Worm (Caenorhabditis elegans): ENCODE measurements around the gene F12A10.1.

F12A10.1 gene

ce11 chrII:5463692-5464300 is 32.5 kb upstream of the F12A10.1 start (continued):
- TF ChIP-seq set-16 (GFP tag; IDR thresholded peaks at IDR 0.05) (no peak), lsy-2 (tag; optimal IDR thresholded peaks at IDR 0.05) (peak in 1 of 2 experiments; percentile 10), ceh-62 (tag; optimal IDR thresholded peaks at IDR 0.05) (no peak), unc-62 (GFP tag; optimal IDR thresholded peaks at IDR 0.05 in 1 of 2) (peak in 1 of 2 experiments; percentile 56), unc-62 (tag; optimal IDR thresholded peaks at IDR 0.05) (no peak), duxl-1 (tag; optimal IDR thresholded peaks at IDR 0.05; ENCODE audit: poor library complexity) (no peak), pha-4 (GFP tag; IDR thresholded peaks at IDR 0.05) (no peak), pha-4 (tag; optimal IDR thresholded peaks at IDR 0.05) (no peak), ZK546.5 (tag; optimal IDR thresholded peaks at IDR 0.05) (no peak), Y48G9A.11 (GFP tag; IDR thresholded peaks at IDR 0.05) (no peak), madf-5 (GFP tag; IDR thresholded peaks at IDR 0.05) (no peak), F37D6.2 (tag; optimal IDR thresholded peaks at IDR 0.05) (no peak), Y75B8A.6 (GFP tag; IDR thresholded peaks at IDR 0.05) (no peak), hlh-11 (tag; optimal IDR thresholded peaks at IDR 0.05) (peak; percentile 40), unc-39 (tag; optimal IDR thresholded peaks at IDR 0.05) (no peak), lin-39 (tag; optimal IDR thresholded peaks at IDR 0.05) (no peak), nhr-28 (tag; optimal IDR thresholded peaks at IDR 0.05) (peak; percentile 48), tra-1 (GFP tag; IDR thresholded peaks at IDR 0.05) (no peak), Y5F2A.4 (GFP tag; optimal IDR thresholded peaks at IDR 0.05) (no peak), zip-11 (GFP tag; IDR thresholded peaks at IDR 0.05) (no peak), F26F4.8 (GFP tag; conservative IDR thresholded peaks at IDR 0.05) (no peak)

DNA sequence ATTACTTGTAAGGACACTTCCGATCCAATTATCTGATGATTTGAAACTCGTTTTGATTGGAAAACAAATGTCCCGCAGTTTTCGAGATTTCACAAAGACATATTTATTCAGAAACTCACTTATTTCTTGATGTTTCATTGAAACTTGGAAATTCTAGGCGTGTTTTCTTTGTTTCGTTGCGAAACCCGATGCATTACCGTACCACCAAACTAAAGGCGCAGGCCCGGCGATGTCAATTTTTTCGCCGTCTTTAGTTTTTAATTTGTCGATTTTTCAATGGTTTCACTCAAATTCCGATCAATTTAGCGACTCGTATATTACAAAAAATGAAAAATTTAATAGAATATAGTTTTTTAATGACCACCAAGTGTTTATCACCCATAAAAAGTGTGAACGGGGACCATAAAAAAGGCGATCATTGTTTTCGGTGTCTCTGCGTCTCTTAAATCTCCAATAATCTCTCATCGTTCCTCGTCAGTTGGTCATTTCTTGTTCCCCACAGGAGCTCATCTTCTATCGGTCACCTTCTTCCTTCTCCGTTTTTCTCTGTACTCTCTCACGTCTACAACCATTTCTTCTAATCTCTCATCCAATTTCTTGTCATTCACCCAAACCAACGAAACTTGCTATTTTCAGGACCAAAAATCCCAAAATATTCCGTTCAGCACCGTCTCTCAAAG is 30.5 kb upstream of the F12A10.1 start, which contains the start of gene clr-1:
Gene clr-1, plus strand, starts transcription at position 630 of the 680 bp plus-strand sequence.
- no peak for TF ChIP-seq attf-4 (tag; optimal IDR thresholded peaks at IDR 0.05)
- TF ChIP-seq spr-1 (tag; optimal IDR thresholded peaks at IDR 0.05), result no peak
- TF ChIP-seq php-3 (GFP tag; IDR thresholded peaks at IDR 0.05), result 0 out of 2 replicates have a peak, but pooled peaks have one; percentile 32
- no peak for TF ChIP-seq set-16 (GFP tag; IDR thresholded peaks at IDR 0.05)
- no peak for TF ChIP-seq lin-15B (tag; optimal IDR thresholded peaks at IDR 0.05)
- 0 out of 2 replicates have a peak, but pooled peaks have one; percentile 36 for TF ChIP-seq daf-19 (GFP tag; conservative IDR thresholded peaks at IDR 0.05)
- peak in 1 of 2 experiments; percentile 29 for TF ChIP-seq unc-62 (GFP tag; optimal IDR thresholded peaks at IDR 0.05 in 1 of 2)
- no peak for TF ChIP-seq unc-62 (tag; optimal IDR thresholded peaks at IDR 0.05)
- TF ChIP-seq dve-1 (tag; optimal IDR thresholded peaks at IDR 0.05; ENCODE audit: insufficient read depth), result no peak
- no peak for TF ChIP-seq Y48G9A.11 (GFP tag; IDR thresholded peaks at IDR 0.05)
- TF ChIP-seq aly-2 (tag; optimal IDR thresholded peaks at IDR 0.05), result no peak
- peak; percentile 33; the same call in 1 of the 2 replicates for TF ChIP-seq lin-38 (GFP tag; IDR thresholded peaks at IDR 0.05)
- TF ChIP-seq unc-39 (tag; optimal IDR thresholded peaks at IDR 0.05), result no peak
- no peak for TF ChIP-seq tag-97 (GFP tag; IDR thresholded peaks at IDR 0.05)
- no peak for TF ChIP-seq ceh-82 (tag; optimal IDR thresholded peaks at IDR 0.05)

- TF ChIP-seq attf-4 (tag; optimal IDR thresholded peaks at IDR 0.05) (no peak), jun-1 (tag; optimal IDR thresholded peaks at IDR 0.05) (no peak), nhr-76 (tag; optimal IDR thresholded peaks at IDR 0.05) (no peak), hlh-30 (tag; optimal IDR thresholded peaks at IDR 0.05; ENCODE audit: insufficient read depth) (peak; percentile 44), dpl-1 (GFP tag; optimal IDR thresholded peaks at IDR 0.05) (peak; percentile 96), mdl-1 (tag; optimal IDR thresholded peaks at IDR 0.05) (no peak), ama-1 (optimal IDR thresholded peaks at IDR 0.05) (no peak), snpc-1.2 (GFP tag; IDR thresholded peaks at IDR 0.05) (no peak), saeg-2 (GFP tag; IDR thresholded peaks at IDR 0.05) (no peak), ZK337.2 (GFP tag; IDR thresholded peaks at IDR 0.05) (no peak), mxl-3 (GFP tag; optimal IDR thresholded peaks at IDR 0.05) (no peak), tra-1 (GFP tag; IDR thresholded peaks at IDR 0.05) (no peak), dmd-9 (GFP tag; IDR thresholded peaks at IDR 0.05) (no peak), php-3 (GFP tag; IDR thresholded peaks at IDR 0.05) (no peak), lin-29 (GFP tag; IDR thresholded peaks at IDR 0.05) (no peak), nhr-48 (tag; optimal IDR thresholded peaks at IDR 0.05) (no peak), snpc-4 (tag; optimal IDR thresholded peaks at IDR 0.05) (no peak), lin-15B (tag; optimal IDR thresholded peaks at IDR 0.05) (no peak), Y5F2A.4 (GFP tag; optimal IDR thresholded peaks at IDR 0.05) (no peak), madf-9 (GFP tag; conservative IDR thresholded peaks at IDR 0.05) (no peak), dve-1 (tag; optimal IDR thresholded peaks at IDR 0.05; ENCODE audit: insufficient read depth) (peak; percentile 68), nhr-28 (tag; optimal IDR thresholded peaks at IDR 0.05) (peak; percentile 25)
These were observed 22.4 kb upstream of the F12A10.1 start, which contains the start of gene mrps-16 for ce11 chrII:5473946-5474423. Gene mrps-16 (plus strand): TSS chrII:5474373.
